Worm (Caenorhabditis elegans): ENCODE data around the gene skpo-2.

Gene skpo-2

DNA sequence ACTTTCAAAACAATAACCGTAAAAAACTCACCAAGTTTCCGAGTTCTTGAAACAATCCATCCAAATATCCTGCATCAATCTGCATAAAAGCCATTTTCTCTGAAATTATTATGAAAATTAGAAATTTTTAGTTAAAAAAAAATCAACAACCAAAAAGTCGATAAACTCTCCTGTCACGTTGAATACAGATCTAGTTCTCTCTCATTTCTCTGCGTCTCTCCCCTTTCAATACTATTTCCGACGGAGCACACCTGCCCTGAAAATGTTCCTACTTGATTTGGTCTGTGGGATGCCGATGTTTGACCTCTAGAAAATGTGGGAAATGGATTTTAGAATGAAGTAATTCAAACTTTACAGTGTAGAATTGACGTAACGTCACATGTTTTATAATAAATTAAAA, 48.8 kb downstream of the skpo-2 start, which contains the start of gene T06D4.6:
Gene T06D4.6, minus strand, starts transcription at position 101 of the 400 bp plus-strand sequence.
- TF ChIP-seq ceh-43 (GFP tag; optimal IDR thresholded peaks at IDR 0.05) (no peak), mab-5 (tag; optimal IDR thresholded peaks at IDR 0.05) (no peak), lin-13 (tag; optimal IDR thresholded peaks at IDR 0.05) (no peak), elt-3 (tag; optimal IDR thresholded peaks at IDR 0.05) (no peak), nhr-28 (tag; optimal IDR thresholded peaks at IDR 0.05) (no peak), blmp-1 (tag; optimal IDR thresholded peaks at IDR 0.05) (no peak), mls-2 (tag; optimal IDR thresholded peaks at IDR 0.05) (no peak), pha-4 (tag; optimal IDR thresholded peaks at IDR 0.05) (no peak), ces-1 (GFP tag; optimal IDR thresholded peaks at IDR 0.05) (no peak)

DNA sequence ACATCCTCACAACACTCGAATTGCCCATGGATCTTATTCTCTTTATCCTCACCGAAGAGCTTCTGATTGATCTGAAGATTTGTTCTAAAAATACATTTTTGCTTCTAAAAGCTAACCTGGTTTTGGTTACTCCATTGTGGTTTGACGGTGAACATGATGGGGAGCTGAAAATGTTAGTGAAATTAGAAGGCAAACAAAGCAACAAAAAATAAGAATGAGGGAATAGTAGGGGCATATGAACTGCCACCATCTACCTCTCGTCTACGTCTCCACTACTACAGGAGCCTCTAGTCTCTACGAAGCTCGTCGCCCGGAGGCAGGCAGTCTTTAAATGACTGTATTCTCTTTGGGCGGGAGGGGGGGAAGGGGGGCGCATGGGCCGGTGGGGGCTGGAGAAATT, 50.6 kb downstream of the skpo-2 start, which contains the start of gene T06D4.2:
Gene T06D4.2, minus strand, starts transcription at position 170 of the 400 bp plus-strand sequence.
- no peak for TF ChIP-seq hlh-1 (tag; optimal IDR thresholded peaks at IDR 0.05)
- TF ChIP-seq pha-4 (tag; optimal IDR thresholded peaks at IDR 0.05) = no peak
- TF ChIP-seq unc-120 (tag; optimal IDR thresholded peaks at IDR 0.05; ENCODE audit: poor library complexity, severe bottlenecking) = no peak
- no peak for TF ChIP-seq nhr-2 (tag; optimal IDR thresholded peaks at IDR 0.05)
- TF ChIP-seq nhr-12 (tag; optimal IDR thresholded peaks at IDR 0.05) = no peak

DNA sequence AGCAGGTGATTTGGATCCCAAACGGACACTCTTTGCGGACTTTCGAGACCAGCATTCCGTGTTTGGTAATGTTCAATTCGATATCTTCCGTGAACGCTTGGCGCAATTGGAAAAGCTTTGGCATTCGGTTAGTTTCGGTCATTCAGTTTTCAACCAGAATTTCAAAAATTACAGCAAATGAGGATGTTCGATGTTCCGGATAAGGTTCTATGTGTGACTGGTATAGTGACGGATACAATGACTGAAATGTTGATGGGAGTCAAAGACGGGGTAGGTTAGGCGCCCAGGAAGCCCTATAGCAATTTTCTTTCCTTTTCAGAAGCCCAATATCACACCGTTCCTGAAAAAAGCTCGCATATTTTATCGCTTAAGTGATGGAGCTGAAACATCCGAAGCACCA, 53.2 kb downstream of the skpo-2 start:
- no peak for TF ChIP-seq unc-62 (GFP tag; optimal IDR thresholded peaks at IDR 0.05)
- no peak for TF ChIP-seq nhr-237 (tag; optimal IDR thresholded peaks at IDR 0.05)
- TF ChIP-seq ces-1 (GFP tag; optimal IDR thresholded peaks at IDR 0.05) = no peak
- TF ChIP-seq zip-8 (tag; optimal IDR thresholded peaks at IDR 0.05) = no peak
- TF ChIP-seq nhr-2 (tag; optimal IDR thresholded peaks at IDR 0.05) = no peak
- TF ChIP-seq M03D4.4 (tag; optimal IDR thresholded peaks at IDR 0.05) = no peak
- no peak for TF ChIP-seq flh-1 (GFP tag; optimal IDR thresholded peaks at IDR 0.05)
- TF ChIP-seq mls-2 (tag; optimal IDR thresholded peaks at IDR 0.05) = no peak
- no peak for TF ChIP-seq nhr-76 (tag; optimal IDR thresholded peaks at IDR 0.05)

DNA sequence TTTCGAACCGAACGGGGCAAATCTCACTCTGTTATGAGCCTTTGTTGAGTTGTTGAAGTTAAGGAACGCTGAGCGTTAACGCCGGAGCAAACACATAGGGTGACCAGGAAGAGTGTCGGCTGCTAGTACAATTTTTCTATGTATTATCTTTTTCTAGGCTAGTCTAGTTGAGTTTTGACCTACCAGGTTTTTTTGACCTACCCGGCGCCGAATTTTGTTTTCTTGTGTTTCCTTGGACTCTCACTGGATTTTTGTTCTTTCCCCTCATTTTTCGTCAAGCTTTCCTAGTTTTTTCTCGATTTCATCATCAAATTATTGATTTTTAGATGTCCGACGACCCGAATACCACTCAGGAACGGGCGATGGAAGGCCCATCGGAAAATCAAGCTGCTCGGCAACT, 54.8 kb downstream of the skpo-2 start, which contains the start of gene T06D4.1:
Gene T06D4.1, plus strand, starts transcription at position 321 of the 400 bp plus-strand sequence.
- TF ChIP-seq tbx-8 (GFP tag; optimal IDR thresholded peaks at IDR 0.05) (no peak), mep-1 (tag; optimal IDR thresholded peaks at IDR 0.05) (no peak), sptf-1 (tag; optimal IDR thresholded peaks at IDR 0.05) (no peak), ztf-11 (tag; optimal IDR thresholded peaks at IDR 0.05) (no peak), hlh-1 (tag; optimal IDR thresholded peaks at IDR 0.05) (no peak), pha-4 (tag; optimal IDR thresholded peaks at IDR 0.05) (no peak), unc-39 (tag; optimal IDR thresholded peaks at IDR 0.05) (no peak), lin-13 (tag; optimal IDR thresholded peaks at IDR 0.05) (no peak), lsy-2 (tag; optimal IDR thresholded peaks at IDR 0.05) (no peak), ces-1 (GFP tag; optimal IDR thresholded peaks at IDR 0.05) (no peak), bed-3 (GFP tag; optimal IDR thresholded peaks at IDR 0.05) (no peak), nhr-28 (tag; optimal IDR thresholded peaks at IDR 0.05) (no peak), ceh-39 (tag; optimal IDR thresholded peaks at IDR 0.05) (no peak), nhr-76 (tag; optimal IDR thresholded peaks at IDR 0.05) (no peak), M03D4.4 (tag; optimal IDR thresholded peaks at IDR 0.05) (no peak), sem-2 (GFP tag; optimal IDR thresholded peaks at IDR 0.05) (no peak)

Measured in whole organism, mixed stage, embryonic.